Worm (Caenorhabditis elegans) whole organism, dauer: ENCODE results near the gene F42F12.4.
"Not testable (repeated sequence)": the region's sequence is repeated elsewhere in the genome, so short reads cannot be mapped to it uniquely, and the experiment has no call there.

ENCODE experiments used
- unc-62 ChIP-seq: sonication (generic microtip); optimal IDR thresholded peaks from 2 replicates; lab custom pipeline; 2017; ENCODE audit warnings: missing biosample characterization, missing genetic modification reagents, missing genetic modification characterization

Gene F42F12.4

ce11 chrX:12304231-12304630 is 48.5 kb downstream of the F42F12.4 start:
- TF ChIP-seq unc-62 (GFP tag; lab: Kevin White, UChicago): no peak

- TF ChIP-seq unc-62 (GFP tag; lab: Kevin White, UChicago): not testable (repeated sequence)
Observed at ce11 chrX:12302755-12303154, 50.0 kb downstream of the F42F12.4 start, which contains the start of gene dot-1.3. TSS of gene dot-1.3 (minus strand) at chrX:12302855.
